Worm (Caenorhabditis elegans) whole organism, young adult: Measurements from ENCODE around the gene F21D12.2.

ENCODE experiments used
- B0019.2 ChIP-seq: fragments of 200-800 bp; sonication (Bioruptor generic); conservative IDR thresholded peaks from 2 replicates; pipeline ENCODE4 v1.3.6; 2022; ENCODE audit warnings: missing genetic modification reagents, missing genetic modification characterization, missing compliant biosample characterization
- B0261.1 ChIP-seq: sonication (generic microtip); optimal IDR thresholded peaks from 2 replicates; lab custom pipeline; 2016; ENCODE audit warnings: mild to moderate bottlenecking, missing genetic modification characterization, moderate library complexity, missing compliant biosample characterization
- C06A6.2 ChIP-seq: fragments of 200-800 bp; sonication (Bioruptor generic); conservative IDR thresholded peaks from 2 replicates; pipeline ENCODE4 v1.3.6; 2022; ENCODE audit warnings: missing genetic modification characterization, missing compliant biosample characterization
- D2030.7 ChIP-seq: fragments of 200-800 bp; sonication (Bioruptor generic); IDR thresholded peaks from 2 replicates; pipeline ENCODE4 v1.3.6; 2022; ENCODE audit warnings: missing genetic modification reagents, missing genetic modification characterization, missing compliant biosample characterization
- F22D6.2 ChIP-seq: sonication (generic microtip); optimal IDR thresholded peaks from 2 replicates; lab custom pipeline; 2016; ENCODE audit warnings: mild to moderate bottlenecking, missing genetic modification characterization, missing compliant biosample characterization
- F23B12.7 ChIP-seq: sonication (generic microtip); optimal IDR thresholded peaks from 2 replicates; lab custom pipeline; 2017; ENCODE audit warnings: missing genetic modification characterization, mild to moderate bottlenecking, missing compliant biosample characterization, antibody characterized with exemption, moderate library complexity; ENCODE audit not compliant: insufficient read depth
- F33H1.4 ChIP-seq: fragments of 200-800 bp; sonication (Bioruptor generic); IDR thresholded peaks from 2 replicates; pipeline ENCODE4 v1.3.6; 2022; ENCODE audit warnings: missing genetic modification reagents, missing genetic modification characterization, missing compliant biosample characterization
- F57A8.1 ChIP-seq: fragments of 200-800 bp; sonication (Bioruptor generic); optimal IDR thresholded peaks from 2 replicates; lab custom pipeline; 2018; ENCODE audit warnings: mild to moderate bottlenecking, missing genetic modification characterization, moderate library complexity, missing compliant biosample characterization
- K12H6.12 ChIP-seq: fragments of 200-800 bp; sonication (Bioruptor generic); optimal IDR thresholded peaks from 2 replicates; lab custom pipeline; 2018; ENCODE audit warnings: mild to moderate bottlenecking, missing genetic modification characterization, missing compliant biosample characterization
- Y53F4B.3 ChIP-seq: fragments of 200-800 bp; sonication (Bioruptor generic); IDR thresholded peaks from 2 replicates; pipeline ENCODE4 v1.3.6; 2022; ENCODE audit warnings: missing genetic modification reagents, missing genetic modification characterization, missing compliant biosample characterization
- Y53G8AR.9 ChIP-seq: fragments of 200-800 bp; sonication (Bioruptor generic); conservative IDR thresholded peaks from 2 replicates; pipeline ENCODE4 v1.3.6; 2022; ENCODE audit warnings: missing genetic modification reagents, missing genetic modification characterization, missing compliant biosample characterization
- Y79H2A.3 ChIP-seq: fragments of 200-800 bp; sonication (Bioruptor generic); conservative IDR thresholded peaks from 2 replicates; pipeline ENCODE4 v1.3.6; 2022; ENCODE audit warnings: missing genetic modification reagents, missing genetic modification characterization, missing compliant biosample characterization
- akir-1 ChIP-seq: fragments of 200-800 bp; sonication (Bioruptor generic); optimal IDR thresholded peaks from 2 replicates; lab custom pipeline; 2018; ENCODE audit warnings: mild to moderate bottlenecking, missing genetic modification characterization, moderate library complexity, missing compliant biosample characterization
- attf-5 ChIP-seq: fragments of 200-800 bp; sonication (Bioruptor generic); optimal IDR thresholded peaks from 2 replicates; lab custom pipeline; 2018; ENCODE audit warnings: mild to moderate bottlenecking, missing genetic modification characterization, missing compliant biosample characterization
- ccch-3 ChIP-seq: fragments of 200-800 bp; sonication (Bioruptor generic); optimal IDR thresholded peaks from 2 replicates; lab custom pipeline; 2018; ENCODE audit warnings: mild to moderate bottlenecking, missing genetic modification characterization, missing compliant biosample characterization
- ceh-100 ChIP-seq: fragments of 200-800 bp; sonication (Bioruptor generic); IDR thresholded peaks from 2 replicates; pipeline ENCODE4 v1.3.6; 2022; ENCODE audit warnings: missing genetic modification reagents, missing genetic modification characterization, missing compliant biosample characterization
- ceh-27 ChIP-seq: fragments of 200-800 bp; sonication (Bioruptor generic); optimal IDR thresholded peaks from 2 replicates; lab custom pipeline; 2018; ENCODE audit warnings: mild to moderate bottlenecking, missing genetic modification characterization, moderate library complexity, missing compliant biosample characterization
- chd-7 ChIP-seq: sonication (generic microtip); optimal IDR thresholded peaks from 2 replicates; lab custom pipeline; 2016; ENCODE audit warnings: mild to moderate bottlenecking, missing genetic modification characterization, moderate library complexity, missing compliant biosample characterization
- die-1 ChIP-seq: sonication (generic microtip); optimal IDR thresholded peaks from 2 replicates; lab custom pipeline; 2016; ENCODE audit warnings: missing genotype, mild to moderate bottlenecking, missing genetic modification characterization, missing compliant biosample characterization
- dox-1 ChIP-seq: fragments of 200-800 bp; sonication (Bioruptor generic); IDR thresholded peaks from 2 replicates; pipeline ENCODE4 v1.3.6; 2022; ENCODE audit warnings: missing genetic modification reagents, missing genetic modification characterization, missing compliant biosample characterization
- hlh-12 ChIP-seq: sonication (generic microtip); optimal IDR thresholded peaks from 2 replicates; lab custom pipeline; 2016; ENCODE audit warnings: missing genetic modification characterization, missing compliant biosample characterization
- hsf-1 ChIP-seq: fragments of 200-800 bp; sonication (Bioruptor generic); IDR thresholded peaks from 2 replicates; pipeline ENCODE4 v1.3.6; 2022; ENCODE audit warnings: missing genetic modification reagents, missing genetic modification characterization, missing compliant biosample characterization
- lin-54 ChIP-seq: fragments of 200-800 bp; sonication (Bioruptor generic); optimal IDR thresholded peaks from 2 replicates; lab custom pipeline; 2018; ENCODE audit warnings: mild to moderate bottlenecking, missing genetic modification characterization, missing compliant biosample characterization
- madf-10 ChIP-seq: sonication (generic microtip); optimal IDR thresholded peaks from 2 replicates; lab custom pipeline; 2016; ENCODE audit warnings: mild to moderate bottlenecking, missing genetic modification characterization, missing compliant biosample characterization
- mel-28 ChIP-seq: sonication (generic microtip); optimal IDR thresholded peaks from 2 replicates; lab custom pipeline; 2016; ENCODE audit warnings: borderline replicate concordance, mild to moderate bottlenecking, missing genetic modification characterization, missing compliant biosample characterization
- mxl-1 ChIP-seq: sonication (generic microtip); optimal IDR thresholded peaks from 2 replicates; lab custom pipeline; 2016; ENCODE audit warnings: missing genetic modification characterization, missing compliant biosample characterization
- nfya-1 ChIP-seq: sonication (generic microtip); optimal IDR thresholded peaks from 2 replicates; lab custom pipeline; 2017; ENCODE audit warnings: antibody characterized with exemption, missing compliant biosample characterization, missing genetic modification characterization, borderline replicate concordance; ENCODE audit not compliant: insufficient read depth
- nfya-2 ChIP-seq: fragments of 200-800 bp; sonication (Bioruptor generic); IDR thresholded peaks from 2 replicates; pipeline ENCODE4 v1.3.6; 2022; ENCODE audit warnings: missing genetic modification reagents, missing genetic modification characterization, missing compliant biosample characterization
- pha-4 ChIP-seq: fragments of 150-350 bp; sonication (generic microtip); optimal IDR thresholded peaks from 2 replicates; lab custom pipeline; 2014; ENCODE audit warnings: missing biosample characterization, missing genetic modification reagents, missing genetic modification characterization
- repo-1 ChIP-seq: sonication (generic microtip); optimal IDR thresholded peaks from 2 replicates; lab custom pipeline; 2017; ENCODE audit warnings: mild to moderate bottlenecking, missing genetic modification characterization, missing compliant biosample characterization
- sea-2 ChIP-seq: fragments of 200-800 bp; sonication (Bioruptor generic); IDR thresholded peaks from 2 replicates; pipeline ENCODE4 v1.3.6; 2022; ENCODE audit warnings: missing genetic modification characterization, missing compliant biosample characterization
- snpc-4 ChIP-seq, 5 experiments: fragments of 150-350 bp in 1 of 5; sonication (generic microtip) in 4 of 5; optimal IDR thresholded peaks; 2 replicates each; lab custom pipeline; 2014 to 2018; ENCODE audit warnings: missing genetic modification characterization in 5 of 5, missing biosample characterization in 3 of 5, antibody characterized with exemption in 2 of 5, mild to moderate bottlenecking in 2 of 5, missing compliant biosample characterization in 2 of 5, missing genotype in 2 of 5, moderate library complexity in 2 of 5, missing genetic modification reagents in 1 of 5
- somi-1 ChIP-seq: fragments of 200-800 bp; sonication (Bioruptor generic); optimal IDR thresholded peaks from 2 replicates; lab custom pipeline; 2018; ENCODE audit warnings: mild to moderate bottlenecking, missing genetic modification characterization, missing compliant biosample characterization
- tbp1 ChIP-seq: fragments of 200-800 bp; sonication (Bioruptor generic); optimal IDR thresholded peaks from 2 replicates; lab custom pipeline; 2018; ENCODE audit warnings: mild to moderate bottlenecking, missing genetic modification characterization, missing compliant biosample characterization
- tlf-1 ChIP-seq: fragments of 200-800 bp; sonication (Bioruptor generic); optimal IDR thresholded peaks from 2 replicates; lab custom pipeline; 2018; ENCODE audit warnings: mild to moderate bottlenecking, missing genetic modification characterization, missing compliant biosample characterization
- unc-130 ChIP-seq: sonication (generic microtip); optimal IDR thresholded peaks from 2 replicates; lab custom pipeline; 2016; ENCODE audit warnings: missing genetic modification reagents, missing genetic modification characterization, missing compliant biosample characterization
- unc-62 ChIP-seq: fragments of 150-350 bp; optimal IDR thresholded peaks from 2 replicates; lab custom pipeline; 2014; ENCODE audit warnings: missing biosample characterization, missing genetic modification reagents, missing genetic modification characterization
- zim-3 ChIP-seq: sonication (generic microtip); optimal IDR thresholded peaks from 2 replicates; lab custom pipeline; 2017; ENCODE audit warnings: mild to moderate bottlenecking, missing genetic modification characterization, moderate library complexity, missing compliant biosample characterization
- ztf-22 ChIP-seq: fragments of 200-800 bp; sonication (Bioruptor generic); optimal IDR thresholded peaks from 2 replicates; lab custom pipeline; 2018; ENCODE audit warnings: mild to moderate bottlenecking, missing genetic modification characterization, moderate library complexity, missing compliant biosample characterization
- ztf-26 ChIP-seq: sonication (generic microtip); optimal IDR thresholded peaks from 2 replicates; lab custom pipeline; 2017; ENCODE audit warnings: missing genetic modification characterization, missing compliant biosample characterization

Gene F21D12.2

ce11 chrII:7337469-7337893 is 19.9 kb downstream of the F21D12.2 start (continued):
- TF ChIP-seq zim-3 (no peak), F22D6.2 (peak; percentile 86), ztf-22 (GFP tag; lab: Kevin White, UChicago) (peak; percentile 64), die-1 (tag; lab: Kevin White, UChicago) (peak; percentile 66), tbp1 (peak; percentile 27), F33H1.4 (no peak), tlf-1 (GFP tag; lab: Kevin White, UChicago) (peak; percentile 53), chd-7 (tag; lab: Kevin White, UChicago) (peak; percentile 82), unc-62 (peak; percentile 49), lin-54 (GFP tag; lab: Kevin White, UChicago) (no peak), attf-5 (GFP tag; lab: Kevin White, UChicago) (peak; percentile 75), hlh-12 (tag; lab: Kevin White, UChicago) (no peak), pha-4 (peak; percentile 49), K12H6.12 (tag; lab: Kevin White, UChicago) (peak; percentile 74), mel-28 (tag; lab: Kevin White, UChicago) (no peak), ceh-27 (GFP tag; lab: Kevin White, UChicago) (no peak), nfya-1 (tag; lab: Kevin White, UChicago) (no peak), dox-1 (GFP tag; lab: Robert Waterston, UW) (no peak; the same call in 1 of the 2 replicates), repo-1 (tag; lab: Kevin White, UChicago) (no peak), madf-10 (tag; lab: Kevin White, UChicago) (peak; percentile 18), D2030.7 (GFP tag; lab: Robert Waterston, UW) (no peak), ceh-100 (GFP tag; lab: Robert Waterston, UW) (no peak), snpc-4 (GFP tag; optimal IDR thresholded peaks at IDR 0.05; lab: Kevin White, UChicago) (no peak), snpc-4 (tag; optimal IDR thresholded peaks at IDR 0.05; lab: Kevin White, UChicago) (peak in 2 of 4 experiments; percentile 9 to 61)

- TF ChIP-seq somi-1 (peak; percentile 9), ceh-100 (GFP tag; lab: Robert Waterston, UW) (no peak)
These were observed 21.4 kb downstream of the F21D12.2 start, which contains the start of gene nhr-21 for ce11 chrII:7338995-7339394. nhr-21 (plus strand) TSS chrII:7339229.

- TF ChIP-seq unc-130 (GFP tag; lab: Kevin White, UChicago) (no peak), F23B12.7 (tag; lab: Kevin White, UChicago) (no peak), akir-1 (GFP tag; lab: Kevin White, UChicago) (no peak), B0261.1 (tag; lab: Kevin White, UChicago) (no peak), hsf-1 (GFP tag; lab: Robert Waterston, UW) (no peak), B0019.2 (GFP tag; lab: Robert Waterston, UW) (no peak), Y53G8AR.9 (no peak), C06A6.2 (GFP tag; lab: Robert Waterston, UW) (no peak), ztf-26 (tag; lab: Kevin White, UChicago) (no peak), F57A8.1 (no peak), Y53F4B.3 (GFP tag; lab: Robert Waterston, UW) (no peak), nfya-2 (GFP tag; lab: Robert Waterston, UW) (no peak), sea-2 (GFP tag; lab: Robert Waterston, UW) (no peak), ccch-3 (no peak), mxl-1 (no peak), Y79H2A.3 (GFP tag; lab: Robert Waterston, UW) (no peak)
These were observed 23.1 kb downstream of the F21D12.2 start for ce11 chrII:7340703-7341102.
